Worm (Caenorhabditis elegans) whole organism, late embryonic: Measurements from ENCODE around the gene D1086.10.

Experiments used
- C08G9.2 ChIP-seq: sonication (generic microtip); optimal IDR thresholded peaks from 2 replicates; lab custom pipeline; 2016; ENCODE audit warnings: mild to moderate bottlenecking, missing genetic modification characterization, moderate library complexity, missing compliant biosample characterization
- F13H6.1 ChIP-seq: sonication (generic microtip); optimal IDR thresholded peaks from 2 replicates; lab custom pipeline; 2016; ENCODE audit warnings: missing genetic modification characterization, missing compliant biosample characterization
- K02D7.2 ChIP-seq: sonication (generic microtip); optimal IDR thresholded peaks from 2 replicates; lab custom pipeline; 2017; ENCODE audit warnings: mild to moderate bottlenecking, missing genetic modification characterization, missing compliant biosample characterization
- K09A11.1 ChIP-seq: sonication (generic microtip); optimal IDR thresholded peaks from 2 replicates; lab custom pipeline; 2017; ENCODE audit warnings: antibody characterized with exemption, mild to moderate bottlenecking, missing genetic modification characterization, missing compliant biosample characterization; ENCODE audit not compliant: insufficient read depth
- T23F11.4 ChIP-seq: fragments of 200-800 bp; sonication (Bioruptor generic); optimal IDR thresholded peaks from 2 replicates; lab custom pipeline; 2018; ENCODE audit warnings: mild to moderate bottlenecking, missing genetic modification characterization, missing compliant biosample characterization
- ama-1 ChIP-seq: fragments of 150-350 bp; optimal IDR thresholded peaks from 2 replicates; lab custom pipeline; 2014
- ceh-19 ChIP-seq: fragments of 200-800 bp; sonication (Bioruptor generic); optimal IDR thresholded peaks from 2 replicates; lab custom pipeline; 2018; ENCODE audit warnings: mild to moderate bottlenecking, missing genetic modification characterization, missing compliant biosample characterization
- ceh-2 ChIP-seq: sonication (generic microtip); optimal IDR thresholded peaks from 2 replicates; lab custom pipeline; 2016; ENCODE audit warnings: missing genotype, missing genetic modification characterization, missing compliant biosample characterization
- ceh-24 ChIP-seq: sonication (generic microtip); optimal IDR thresholded peaks from 2 replicates; lab custom pipeline; 2016; ENCODE audit warnings: mild to moderate bottlenecking, missing genetic modification characterization, missing compliant biosample characterization
- ceh-30 ChIP-seq: fragments of 150-350 bp; optimal IDR thresholded peaks from 2 replicates; lab custom pipeline; 2014; ENCODE audit warnings: missing biosample characterization, missing genetic modification characterization
- ceh-31 ChIP-seq: sonication (generic microtip); optimal IDR thresholded peaks from 2 replicates; lab custom pipeline; 2016; ENCODE audit warnings: missing genetic modification characterization, missing compliant biosample characterization
- ceh-45 ChIP-seq: fragments of 200-800 bp; sonication (Bioruptor generic); IDR thresholded peaks from 2 replicates; pipeline ENCODE4 v1.3.6; 2022; ENCODE audit warnings: missing genetic modification reagents, missing genetic modification characterization, missing compliant biosample characterization
- ceh-9 ChIP-seq: sonication (generic microtip); optimal IDR thresholded peaks from 2 replicates; lab custom pipeline; 2016; ENCODE audit warnings: mild to moderate bottlenecking, missing genetic modification characterization, inconsistent platforms, missing compliant biosample characterization
- dmd-4 ChIP-seq: sonication (generic microtip); optimal IDR thresholded peaks from 2 replicates; lab custom pipeline; 2016; ENCODE audit warnings: borderline replicate concordance, missing genetic modification characterization, missing compliant biosample characterization
- dve-1 ChIP-seq: sonication (generic microtip); optimal IDR thresholded peaks from 2 replicates; lab custom pipeline; 2017; ENCODE audit warnings: antibody characterized with exemption, mild to moderate bottlenecking, missing genetic modification characterization, missing compliant biosample characterization
- elt-2 ChIP-seq: sonication (generic microtip); optimal IDR thresholded peaks from 2 replicates; lab custom pipeline; 2016; ENCODE audit warnings: missing genetic modification reagents, missing genetic modification characterization, missing compliant biosample characterization
- elt-4 ChIP-seq: sonication (generic microtip); optimal IDR thresholded peaks from 2 replicates; lab custom pipeline; 2016; ENCODE audit warnings: missing genetic modification characterization, missing compliant biosample characterization
- eyg-1 ChIP-seq: sonication (generic microtip); optimal IDR thresholded peaks from 2 replicates; lab custom pipeline; 2016; ENCODE audit warnings: missing genotype, missing genetic modification characterization, missing compliant biosample characterization
- hlh-15 ChIP-seq: sonication (generic microtip); optimal IDR thresholded peaks from 2 replicates; lab custom pipeline; 2016; ENCODE audit warnings: missing genetic modification characterization, missing compliant biosample characterization
- hlh-6 ChIP-seq: sonication (generic microtip); optimal IDR thresholded peaks from 2 replicates; lab custom pipeline; 2016; ENCODE audit warnings: missing genotype, missing genetic modification characterization, missing compliant biosample characterization
- nfya-1 ChIP-seq: sonication (generic microtip); optimal IDR thresholded peaks from 2 replicates; lab custom pipeline; 2017; ENCODE audit warnings: missing genetic modification characterization, mild to moderate bottlenecking, missing compliant biosample characterization, antibody characterized with exemption, moderate library complexity
- pha-2 ChIP-seq: sonication (generic microtip); optimal IDR thresholded peaks from 2 replicates; lab custom pipeline; 2017; ENCODE audit warnings: mild to moderate bottlenecking, missing genetic modification characterization, missing compliant biosample characterization
- pha-4 ChIP-seq: fragments of 150-350 bp; optimal IDR thresholded peaks from 2 replicates; lab custom pipeline; 2018; ENCODE audit warnings: missing biosample characterization, missing genetic modification reagents, missing genetic modification characterization
- pros-1 ChIP-seq: fragments of 150-350 bp; optimal IDR thresholded peaks from 2 replicates; lab custom pipeline; 2014; ENCODE audit warnings: missing biosample characterization, missing genetic modification reagents, missing genetic modification characterization
- rnt-1 ChIP-seq: sonication (generic microtip); optimal IDR thresholded peaks from 2 replicates; lab custom pipeline; 2016; ENCODE audit warnings: missing genetic modification characterization, missing compliant biosample characterization
- sdc-2 ChIP-seq: sonication (generic microtip); optimal IDR thresholded peaks from 2 replicates; lab custom pipeline; 2016; ENCODE audit warnings: missing genotype, missing genetic modification characterization, missing compliant biosample characterization
- syd-9 ChIP-seq: sonication (generic microtip); optimal IDR thresholded peaks from 2 replicates; lab custom pipeline; 2016; ENCODE audit warnings: mild to moderate bottlenecking, missing genetic modification characterization, moderate library complexity, missing compliant biosample characterization
- tbx-2 ChIP-seq: sonication (generic microtip); optimal IDR thresholded peaks from 2 replicates; lab custom pipeline; 2016; ENCODE audit warnings: missing genetic modification characterization, missing compliant biosample characterization
- ttx-3 ChIP-seq: sonication (generic microtip); optimal IDR thresholded peaks from 2 replicates; lab custom pipeline; 2016; ENCODE audit warnings: missing genetic modification reagents, missing genetic modification characterization, missing compliant biosample characterization
- unc-42 ChIP-seq: sonication (generic microtip); optimal IDR thresholded peaks from 2 replicates; lab custom pipeline; 2016; ENCODE audit warnings: missing genotype, missing genetic modification characterization, missing compliant biosample characterization
- unc-55 ChIP-seq: sonication (generic microtip); optimal IDR thresholded peaks from 2 replicates; lab custom pipeline; 2017; ENCODE audit warnings: missing biosample characterization, missing genetic modification reagents, missing genetic modification characterization

Gene D1086.10

DNA sequence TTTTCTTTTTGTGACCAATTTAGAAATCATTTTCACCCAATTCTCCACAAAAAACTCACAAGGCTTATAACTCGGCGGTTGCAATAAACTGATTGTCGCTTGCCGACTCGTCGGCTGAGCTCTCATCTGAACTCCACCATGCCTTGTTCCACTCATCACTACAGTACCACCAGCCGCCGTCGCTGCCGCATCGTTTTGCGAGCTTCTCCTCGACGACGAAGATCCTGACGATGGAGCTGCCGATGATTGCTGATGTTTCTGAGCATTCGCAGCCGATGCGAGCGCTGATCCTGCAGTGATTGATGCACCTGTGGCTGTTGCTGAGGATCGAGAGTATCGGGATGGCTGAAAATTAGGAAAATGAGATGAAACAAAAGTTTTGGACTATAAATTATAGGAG lies 38.1 kb downstream of the D1086.10 start:
- no peak for TF ChIP-seq F13H6.1
- TF ChIP-seq, all 69 proteins: peak for 0

DNA sequence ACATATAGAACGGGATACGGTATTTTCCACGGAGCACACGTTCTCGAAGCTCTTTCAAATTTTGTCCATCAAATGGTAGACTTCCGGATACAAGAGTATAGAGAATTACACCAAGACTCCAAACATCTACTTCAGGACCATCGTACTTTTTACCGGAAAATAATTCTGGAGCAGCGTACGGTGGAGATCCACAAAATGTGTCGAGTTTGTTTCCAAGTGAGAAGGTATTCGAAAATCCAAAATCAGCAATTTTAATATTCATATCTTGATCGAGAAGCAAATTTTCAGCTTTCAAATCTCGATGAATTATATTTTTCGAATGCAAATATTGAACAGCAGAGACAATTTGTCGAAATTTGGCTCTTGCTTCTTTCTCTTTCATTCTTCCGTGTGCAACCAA lies 40.6 kb downstream of the D1086.10 start:
- no peak for TF ChIP-seq ceh-24
- no peak for TF ChIP-seq elt-2 (tag; lab: Kevin White, UChicago)
- TF ChIP-seq pha-4 (tag; lab: Kevin White, UChicago), result no peak
- no peak for TF ChIP-seq rnt-1
- TF ChIP-seq T23F11.4 (GFP tag; lab: Kevin White, UChicago), result no peak
- no peak for TF ChIP-seq K09A11.1

DNA sequence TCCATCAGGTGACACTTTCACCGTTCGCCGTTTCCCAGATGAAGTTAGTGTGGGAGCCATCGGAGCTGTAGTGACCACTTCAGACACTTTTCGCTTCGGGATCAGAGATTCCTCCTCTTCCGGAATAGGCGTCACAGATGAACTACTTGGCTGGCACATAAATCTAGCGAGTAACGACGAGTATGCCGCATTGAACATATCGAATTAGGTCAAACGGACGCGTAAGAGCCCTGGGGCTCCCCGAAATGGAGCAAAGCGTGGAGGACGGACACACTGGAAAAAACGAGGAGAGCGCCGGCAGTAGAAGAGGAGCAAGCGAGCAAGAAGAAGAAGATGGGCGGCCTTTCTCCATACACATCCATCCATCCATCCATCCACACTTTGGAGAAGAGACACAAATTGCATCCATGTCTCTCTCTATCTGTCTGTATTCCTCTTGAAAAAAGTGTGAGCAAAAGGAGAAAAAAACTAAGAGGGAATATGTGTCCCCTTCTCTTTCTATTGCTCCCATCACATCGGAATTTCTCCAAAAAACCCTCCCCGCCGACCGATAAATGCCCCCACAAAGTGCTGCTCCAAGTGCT lies 43.9 kb downstream of the D1086.10 start:
- TF ChIP-seq ceh-2 (tag; lab: Kevin White, UChicago) (no peak), ceh-31 (no peak), unc-42 (tag; lab: Kevin White, UChicago) (peak; percentile 77), dmd-4 (no peak), ceh-30 (tag; lab: Kevin White, UChicago) (no peak), dve-1 (no peak), pha-2 (tag; lab: Kevin White, UChicago) (no peak), elt-2 (tag; lab: Kevin White, UChicago) (no peak), hlh-6 (tag; lab: Kevin White, UChicago) (peak; percentile 9), unc-55 (GFP tag; lab: Kevin White, UChicago) (no peak), F13H6.1 (no peak), ama-1 (no peak)

DNA sequence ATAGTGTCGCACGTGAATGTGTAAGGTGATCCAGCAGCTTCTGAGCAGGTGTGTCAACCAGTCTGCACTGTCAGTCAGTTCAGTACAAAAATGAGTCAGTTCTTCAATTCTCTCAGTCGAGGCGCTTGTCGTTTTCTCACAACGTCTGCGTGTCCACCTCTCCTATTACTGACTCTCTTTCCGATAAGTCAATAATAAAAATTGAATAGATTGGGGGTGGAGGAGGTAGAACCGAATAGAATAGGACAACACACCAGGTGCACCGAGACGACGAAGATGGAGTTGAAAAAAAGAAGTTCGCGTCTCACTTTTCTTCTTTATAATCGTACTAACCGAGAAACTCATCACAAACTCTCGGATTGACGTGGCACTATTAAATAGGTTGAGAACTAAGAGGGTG lies 45.3 kb downstream of the D1086.10 start:
- TF ChIP-seq tbx-2 (tag; lab: Kevin White, UChicago) (no peak), ceh-9 (tag; lab: Kevin White, UChicago) (no peak), ceh-30 (tag; lab: Kevin White, UChicago) (no peak), ceh-45 (GFP tag; lab: Robert Waterston, UW) (no peak), elt-2 (tag; lab: Kevin White, UChicago) (no peak), unc-42 (tag; lab: Kevin White, UChicago) (peak; percentile 69), elt-4 (tag; lab: Kevin White, UChicago) (no peak)

DNA sequence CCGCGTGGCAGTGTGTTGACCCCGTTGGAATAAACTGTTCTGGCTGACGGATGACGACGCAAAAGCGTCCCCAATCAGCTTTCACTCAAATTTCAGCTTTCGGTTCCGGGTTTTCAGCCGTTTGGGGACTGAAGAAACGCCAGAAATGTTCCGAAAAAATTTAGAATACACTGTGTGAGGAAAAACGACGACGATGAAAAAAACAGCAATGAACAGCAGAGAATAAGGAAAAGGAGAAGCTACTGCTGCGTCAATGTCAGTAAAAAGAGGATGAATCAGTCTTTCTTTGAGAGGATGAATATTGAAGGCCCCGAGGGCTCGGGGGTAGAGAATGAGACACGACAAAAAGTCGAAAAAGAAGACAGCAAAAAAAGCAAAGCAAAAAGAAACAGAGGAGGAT lies 46.3 kb downstream of the D1086.10 start:
- TF ChIP-seq sdc-2 (tag; lab: Kevin White, UChicago) (no peak), elt-2 (tag; lab: Kevin White, UChicago) (no peak), nfya-1 (no peak), dmd-4 (no peak), ceh-19 (GFP tag; lab: Kevin White, UChicago) (no peak), ttx-3 (no peak), unc-55 (GFP tag; lab: Kevin White, UChicago) (no peak), ceh-24 (no peak), unc-42 (tag; lab: Kevin White, UChicago) (no peak)

DNA sequence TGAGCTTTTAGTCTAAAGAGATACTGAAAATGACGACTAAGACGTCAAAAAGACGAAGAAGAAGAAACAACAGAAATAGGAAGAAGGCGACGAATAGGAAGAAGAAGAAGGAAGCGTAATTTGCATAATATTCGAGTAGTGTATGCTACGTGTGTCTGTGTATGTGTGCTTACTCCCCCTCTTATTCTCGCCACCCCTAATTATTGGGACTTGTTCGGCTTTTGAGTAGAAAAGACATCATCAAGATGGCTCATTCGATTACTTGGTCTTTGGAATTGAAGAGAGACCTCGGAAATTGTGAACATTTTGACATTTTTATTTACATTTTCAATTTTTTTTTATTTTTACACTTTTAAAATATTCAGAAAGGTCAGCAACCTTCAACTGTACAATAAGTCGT lies 47.7 kb downstream of the D1086.10 start:
- TF ChIP-seq unc-42 (tag; lab: Kevin White, UChicago) (peak; percentile 72), T23F11.4 (GFP tag; lab: Kevin White, UChicago) (no peak), syd-9 (tag; lab: Kevin White, UChicago) (no peak), dmd-4 (no peak), C08G9.2 (tag; lab: Kevin White, UChicago) (no peak), hlh-15 (tag; lab: Kevin White, UChicago) (no peak), K02D7.2 (tag; lab: Kevin White, UChicago) (no peak), eyg-1 (tag; lab: Kevin White, UChicago) (no peak), pros-1 (tag; lab: Kevin White, UChicago) (no peak), ttx-3 (peak; percentile 11)
- TF ChIP-seq, all 69 proteins: peak for 2
